Fruit fly (Drosophila melanogaster) whole organism, embryonic: ENCODE data around the gene atl.

Experiments used
- Blimp-1 ChIP-seq: fragments of 200-800 bp; sonication (Bioruptor generic); optimal IDR thresholded peaks from 3 replicates; lab custom pipeline; 2018; ENCODE audit warnings: missing biosample characterization, missing genetic modification characterization, mild to moderate bottlenecking, moderate library complexity, missing genetic modification reagents
- CG10209 ChIP-seq: fragments of 200-800 bp; sonication (Bioruptor generic); optimal IDR thresholded peaks from 3 replicates; lab custom pipeline; 2017; ENCODE audit warnings: missing biosample characterization, mild to moderate bottlenecking, missing genetic modification characterization, missing genetic modification reagents
- CG1024 ChIP-seq: fragments of 200-800 bp; sonication (Bioruptor generic); IDR thresholded peaks from 2 replicates; pipeline ENCODE4 v1.3.6; 2022; ENCODE audit warnings: missing biosample characterization, missing genetic modification characterization
- CG10431 ChIP-seq: fragments of 200-800 bp; sonication (Bioruptor generic); optimal IDR thresholded peaks from 3 replicates; lab custom pipeline; 2018; ENCODE audit warnings: missing biosample characterization, mild to moderate bottlenecking, missing genetic modification characterization
- CG12155 ChIP-seq: fragments of 200-800 bp; sonication (Bioruptor generic); optimal IDR thresholded peaks from 3 replicates; lab custom pipeline; 2016; ENCODE audit warnings: missing biosample characterization, missing genetic modification characterization
- CG12219 ChIP-seq: fragments of 200-800 bp; sonication (Bioruptor generic); optimal IDR thresholded peaks from 3 replicates; lab custom pipeline; 2018; ENCODE audit warnings: missing biosample characterization, mild to moderate bottlenecking, missing genetic modification characterization
- CG13624 ChIP-seq: fragments of 200-800 bp; sonication (Bioruptor generic); optimal IDR thresholded peaks from 2 replicates; lab custom pipeline; 2016; ENCODE audit warnings: missing biosample characterization, missing genetic modification characterization
- CG1832 ChIP-seq: fragments of 200-800 bp; sonication (Bioruptor generic); optimal IDR thresholded peaks from 2 replicates; lab custom pipeline; 2017; ENCODE audit warnings: missing biosample characterization, mild to moderate bottlenecking, missing genetic modification characterization, inconsistent platforms
- CG18599 ChIP-seq: fragments of 200-800 bp; sonication (Bioruptor generic); optimal IDR thresholded peaks from 3 replicates; lab custom pipeline; 2017; ENCODE audit warnings: missing biosample characterization, missing genetic modification characterization, mild to moderate bottlenecking, moderate library complexity, missing genetic modification reagents
- CG18619 ChIP-seq: fragments of 200-800 bp; sonication (Bioruptor generic); optimal IDR thresholded peaks from 3 replicates; lab custom pipeline; 2017; ENCODE audit warnings: missing biosample characterization, mild to moderate bottlenecking, missing genetic modification characterization
- CG2116 ChIP-seq: fragments of 200-800 bp; sonication (Bioruptor generic); optimal IDR thresholded peaks from 3 replicates; lab custom pipeline; 2018; ENCODE audit warnings: missing biosample characterization, mild to moderate bottlenecking, missing genetic modification characterization
- CG2120 ChIP-seq: fragments of 200-800 bp; sonication (Bioruptor generic); optimal IDR thresholded peaks from 3 replicates; lab custom pipeline; 2016; ENCODE audit warnings: missing biosample characterization, missing genetic modification characterization
- CG32767 ChIP-seq: fragments of 200-800 bp; sonication (Bioruptor generic); IDR thresholded peaks from 2 replicates; pipeline ENCODE4 v1.3.6; 2022; ENCODE audit warnings: missing biosample characterization, missing genetic modification characterization
- CG34224 ChIP-seq: fragments of 200-800 bp; sonication (Bioruptor generic); IDR thresholded peaks from 3 replicates; pipeline ENCODE4 v1.3.6; 2022; ENCODE audit warnings: missing biosample characterization, missing genetic modification characterization; ENCODE audit not compliant: partially characterized antibody
- CG3726 ChIP-seq: fragments of 200-800 bp; sonication (Bioruptor generic); IDR thresholded peaks from 3 replicates; pipeline ENCODE4, ENCODE4 v1.3.6; 2022; ENCODE audit warnings: missing biosample characterization, missing genetic modification characterization
- CG4404 ChIP-seq: fragments of 200-800 bp; sonication (Bioruptor generic); IDR thresholded peaks from 2 replicates; pipeline ENCODE4 v1.3.6; 2022; ENCODE audit warnings: missing biosample characterization, missing genetic modification characterization
- CG7556 ChIP-seq: fragments of 200-800 bp; sonication (Bioruptor generic); optimal IDR thresholded peaks from 2 replicates; lab custom pipeline; 2017; ENCODE audit warnings: missing biosample characterization, mild to moderate bottlenecking, missing genetic modification characterization
- CG8089 ChIP-seq: fragments of 200-800 bp; sonication (Bioruptor generic); optimal IDR thresholded peaks from 3 replicates; lab custom pipeline; 2016; ENCODE audit warnings: missing biosample characterization, missing genetic modification characterization
- Chrac-16 ChIP-seq: fragments of 200-800 bp; sonication (Bioruptor generic); optimal IDR thresholded peaks from 3 replicates; lab custom pipeline; 2016; ENCODE audit warnings: missing biosample characterization, missing genetic modification characterization
- Dad ChIP-seq: fragments of 200-800 bp; sonication (Bioruptor generic); optimal IDR thresholded peaks from 3 replicates; lab custom pipeline; 2016; ENCODE audit warnings: missing biosample characterization, missing genetic modification characterization
- Dbx ChIP-seq: fragments of 200-800 bp; sonication (Bioruptor generic); IDR thresholded peaks from 3 replicates; pipeline ENCODE4 v1.3.6; 2022; ENCODE audit warnings: missing biosample characterization, missing genetic modification characterization
- Dip3 ChIP-seq: fragments of 200-800 bp; sonication (Bioruptor generic); optimal IDR thresholded peaks from 3 replicates; lab custom pipeline; 2016; ENCODE audit warnings: missing biosample characterization, missing genetic modification characterization
- Dll ChIP-seq: fragments of 200-800 bp; sonication (Bioruptor generic); IDR thresholded peaks from 4 replicates; pipeline ENCODE4 v1.3.6; 2022; ENCODE audit warnings: missing biosample characterization, missing genetic modification characterization; ENCODE audit not compliant: partially characterized antibody
- Doc3 ChIP-seq: fragments of 200-800 bp; sonication (Bioruptor generic); IDR thresholded peaks from 3 replicates; pipeline ENCODE4 v1.3.6; 2022; ENCODE audit warnings: missing biosample characterization, missing genetic modification characterization; ENCODE audit not compliant: partially characterized antibody
- Ets65A ChIP-seq: fragments of 200-800 bp; sonication (Bioruptor generic); peaks from one replicate; lab custom pipeline; 2016; ENCODE audit warnings: missing biosample characterization, missing genetic modification characterization
- Jarid2 ChIP-seq: fragments of 200-800 bp; sonication (Bioruptor generic); optimal IDR thresholded peaks from 3 replicates; lab custom pipeline; 2017; ENCODE audit warnings: mild to moderate bottlenecking, missing biosample characterization, missing genetic modification reagents, missing genetic modification characterization
- Kr ChIP-seq: fragments of 200-800 bp; sonication (Bioruptor generic); optimal IDR thresholded peaks from 2 replicates; lab custom pipeline; 2017; ENCODE audit warnings: missing biosample characterization, mild to moderate bottlenecking, missing genetic modification characterization
- Lhr ChIP-seq: fragments of 200-800 bp; sonication (Bioruptor generic); optimal IDR thresholded peaks from 3 replicates; lab custom pipeline; 2017; ENCODE audit warnings: mild to moderate bottlenecking, missing biosample characterization, missing genetic modification reagents, missing genetic modification characterization
- NK7.1 ChIP-seq: fragments of 200-800 bp; sonication (Bioruptor generic); optimal IDR thresholded peaks from 3 replicates; lab custom pipeline; 2016; ENCODE audit warnings: missing biosample characterization, missing genetic modification characterization
- Neu2 ChIP-seq: fragments of 200-800 bp; sonication (Bioruptor generic); optimal IDR thresholded peaks from 3 replicates; lab custom pipeline; 2016; ENCODE audit warnings: missing biosample characterization, missing genetic modification characterization, borderline replicate concordance
- Ptx1 ChIP-seq: fragments of 200-800 bp; sonication (Bioruptor generic); IDR thresholded peaks from 2 replicates; pipeline ENCODE4 v1.3.6; 2022; ENCODE audit warnings: missing biosample characterization, missing genetic modification characterization
- Xbp1 ChIP-seq: fragments of 200-800 bp; sonication (Bioruptor generic); optimal IDR thresholded peaks from 3 replicates; lab custom pipeline; 2016; ENCODE audit warnings: missing biosample characterization, mild to moderate bottlenecking, missing genetic modification characterization
- ap ChIP-seq: fragments of 200-800 bp; sonication (Bioruptor generic); IDR thresholded peaks from 2 replicates; pipeline ENCODE4 v1.3.6; 2022; ENCODE audit warnings: missing biosample characterization, missing genetic modification characterization
- ara ChIP-seq: fragments of 200-800 bp; sonication (Bioruptor generic); IDR thresholded peaks from 2 replicates; pipeline ENCODE4 v1.3.6; 2022; ENCODE audit warnings: missing biosample characterization, missing genetic modification characterization
- ato ChIP-seq: fragments of 200-800 bp; sonication (Bioruptor generic); IDR thresholded peaks from 2 replicates; pipeline ENCODE4 v1.3.6; 2022; ENCODE audit warnings: missing biosample characterization, missing genetic modification characterization; ENCODE audit not compliant: partially characterized antibody
- ci ChIP-seq: fragments of 200-800 bp; sonication (Bioruptor generic); IDR thresholded peaks from 3 replicates; pipeline ENCODE4 v1.3.6; 2022; ENCODE audit warnings: missing biosample characterization, missing genetic modification characterization
- ewg ChIP-seq: fragments of 200-800 bp; sonication (Bioruptor generic); optimal IDR thresholded peaks from 3 replicates; lab custom pipeline; 2017; ENCODE audit warnings: mild to moderate bottlenecking, missing biosample characterization, missing genetic modification reagents, missing genetic modification characterization
- eyg ChIP-seq: fragments of 200-800 bp; sonication (Bioruptor generic); optimal IDR thresholded peaks from 3 replicates; lab custom pipeline; 2016; ENCODE audit warnings: missing biosample characterization, missing genetic modification characterization
- fru ChIP-seq: fragments of >200 bp; optimal IDR thresholded peaks from 2 replicates; lab custom pipeline; 2017
- gcm ChIP-seq: fragments of 200-800 bp; sonication (Bioruptor generic); optimal IDR thresholded peaks from 2 replicates; lab custom pipeline; 2019; ENCODE audit warnings: missing biosample characterization, mild to moderate bottlenecking, missing genetic modification characterization, moderate library complexity
- ken ChIP-seq: fragments of 200-800 bp; sonication (Bioruptor generic); IDR thresholded peaks from 3 replicates; pipeline ENCODE4 v1.3.6; 2022; ENCODE audit warnings: missing biosample characterization, missing genetic modification characterization
- lilli ChIP-seq: fragments of 200-800 bp; sonication (Bioruptor generic); optimal IDR thresholded peaks from 3 replicates; lab custom pipeline; 2016; ENCODE audit warnings: missing biosample characterization, missing genetic modification characterization
- org-1 ChIP-seq: fragments of 200-800 bp; sonication (Bioruptor generic); optimal IDR thresholded peaks from 2 replicates; lab custom pipeline; 2017; ENCODE audit warnings: missing biosample characterization, missing genetic modification characterization
- phol ChIP-seq: fragments of 200-800 bp; sonication (Bioruptor generic); optimal IDR thresholded peaks from 3 replicates; lab custom pipeline; 2018; ENCODE audit warnings: missing biosample characterization, mild to moderate bottlenecking, missing genetic modification characterization, moderate library complexity
- pros ChIP-seq: fragments of 200-800 bp; sonication (Bioruptor generic); optimal IDR thresholded peaks from 3 replicates; lab custom pipeline; 2019; ENCODE audit warnings: missing biosample characterization, mild to moderate bottlenecking, missing genetic modification characterization, moderate library complexity
- schlank ChIP-seq: fragments of 200-800 bp; sonication (Bioruptor generic); optimal IDR thresholded peaks from 2 replicates; lab custom pipeline; 2018; ENCODE audit warnings: missing biosample characterization, mild to moderate bottlenecking, missing genetic modification characterization
- sens-2 ChIP-seq: fragments of 200-800 bp; sonication (Bioruptor generic); IDR thresholded peaks from 2 replicates; pipeline ENCODE4 v1.3.6; 2022; ENCODE audit warnings: missing biosample characterization, missing genetic modification characterization
- stwl ChIP-seq: fragments of 200-800 bp; sonication (Bioruptor generic); optimal IDR thresholded peaks from 3 replicates; lab custom pipeline; 2018; ENCODE audit warnings: missing biosample characterization, mild to moderate bottlenecking, missing genetic modification characterization, moderate library complexity
- ttk ChIP-seq: fragments of 200-800 bp; sonication (Bioruptor generic); IDR thresholded peaks from 2 replicates; pipeline ENCODE4 v2.1.2; 2022; ENCODE audit warnings: missing biosample characterization, missing genetic modification characterization
- tx ChIP-seq: fragments of 200-800 bp; sonication (Bioruptor generic); optimal IDR thresholded peaks from 2 replicates; lab custom pipeline; 2016; ENCODE audit warnings: missing biosample characterization, missing genetic modification characterization
- yki ChIP-seq: fragments of >200 bp; optimal IDR thresholded peaks from 3 replicates; lab custom pipeline; 2018

atl gene

dm6 chr3R:24585042-24585698 is 40.3 kb upstream of the atl start, which contains the start of the genes CG13625 and mld (continued):
- TF ChIP-seq CG13624 (GFP tag; lab: Kevin White, UChicago) (peak; percentile 27), CG4404 (no peak), Dll (GFP tag; lab: Robert Waterston, UW) (no peak), CG8089 (GFP tag; lab: Kevin White, UChicago) (no peak), yki (lab: Kevin White, UChicago) (no peak), Jarid2 (GFP tag; lab: Kevin White, UChicago) (no peak), ewg (peak; percentile 24), ara (GFP tag; lab: Robert Waterston, UW) (no peak), CG12219 (GFP tag; lab: Kevin White, UChicago) (no peak), Xbp1 (no peak), CG7556 (GFP tag; lab: Kevin White, UChicago) (no peak), CG12155 (no peak), Chrac-16 (GFP tag; lab: Kevin White, UChicago) (no peak), ttk (no peak), sens-2 (GFP tag; lab: Robert Waterston, UW) (no peak), Ptx1 (GFP tag; lab: Robert Waterston, UW) (no peak), Blimp-1 (no peak), gcm (GFP tag; lab: Kevin White, UChicago) (no peak), CG3726 (GFP tag; lab: Robert Waterston, UW) (no peak), CG1832 (GFP tag; lab: Kevin White, UChicago) (no peak), tx (no peak), phol (tag; lab: Kevin White, UChicago) (peak; percentile 25), fru (lab: Kevin White, UChicago) (no peak), org-1 (GFP tag; lab: Kevin White, UChicago) (no peak), NK7.1 (GFP tag; lab: Kevin White, UChicago) (no peak), Dip3 (no peak), Doc3 (GFP tag; lab: Robert Waterston, UW) (no peak), lilli (GFP tag; lab: Kevin White, UChicago) (peak; percentile 43), ap (GFP tag; lab: Robert Waterston, UW) (no peak), ken (GFP tag; lab: Robert Waterston, UW) (no peak), CG10431 (no peak), CG2120 (peak; percentile 27), CG32767 (GFP tag; lab: Robert Waterston, UW) (no peak), Ets65A (GFP tag; lab: Kevin White, UChicago) (peak; percentile 71), CG2116 (GFP tag; lab: Kevin White, UChicago) (peak; percentile 49), stwl (peak; percentile 19), Dad (GFP tag; lab: Kevin White, UChicago) (peak; percentile 11), CG34224 (GFP tag; lab: Robert Waterston, UW) (no peak), ci (GFP tag; lab: Robert Waterston, UW) (no peak), Dbx (GFP tag; lab: Robert Waterston, UW) (no peak), CG1024 (GFP tag; lab: Robert Waterston, UW) (no peak), Kr (GFP tag; lab: Kevin White, UChicago) (no peak), eyg (GFP tag; lab: Kevin White, UChicago) (no peak), Neu2 (GFP tag; lab: Kevin White, UChicago) (no peak), CG18599 (peak; percentile 20), CG18619 (GFP tag; lab: Kevin White, UChicago) (no peak), pros (GFP tag; lab: Kevin White, UChicago) (no peak), ato (GFP tag; lab: Robert Waterston, UW) (no peak), CG10209 (GFP tag; lab: Kevin White, UChicago) (no peak), schlank (no peak), Lhr (GFP tag; lab: Kevin White, UChicago) (peak; percentile 68)
